Worm (Caenorhabditis elegans) whole organism, L3 larva: ENCODE data around the gene cht-2.

Experiments used
- ama-1 ChIP-seq: fragments of 150-350 bp; optimal IDR thresholded peaks from 2 replicates; lab custom pipeline; 2018
- egl-27 ChIP-seq: sonication (generic microtip); optimal IDR thresholded peaks from 4 replicates; lab custom pipeline; 2017; ENCODE audit warnings: missing biosample characterization, missing genetic modification reagents, missing genetic modification characterization
- mdl-1 ChIP-seq: fragments of 150-350 bp; optimal IDR thresholded peaks from 2 replicates; lab custom pipeline; 2014; ENCODE audit warnings: missing biosample characterization, missing genetic modification characterization
- nhr-237 ChIP-seq: fragments of 150-350 bp; optimal IDR thresholded peaks from 2 replicates; lab custom pipeline; 2014; ENCODE audit warnings: missing biosample characterization, missing genetic modification characterization
- nhr-76 ChIP-seq: fragments of 150-350 bp; sonication (generic microtip); optimal IDR thresholded peaks from 5 replicates; lab custom pipeline; 2014; ENCODE audit warnings: missing biosample characterization, missing genetic modification characterization
- pha-4 ChIP-seq: fragments of 150-350 bp; optimal IDR thresholded peaks from 2 replicates; lab custom pipeline; 2014; ENCODE audit warnings: missing biosample characterization, missing genetic modification reagents, missing genetic modification characterization
- pqm-1 ChIP-seq: fragments of 150-350 bp; optimal IDR thresholded peaks from 2 replicates; lab custom pipeline; 2017; ENCODE audit warnings: missing biosample characterization, missing genetic modification characterization, inconsistent platforms
- snpc-4 ChIP-seq: fragments of 150-350 bp; optimal IDR thresholded peaks from 2 replicates; lab custom pipeline; 2014; ENCODE audit warnings: missing biosample characterization, missing genetic modification characterization
- zag-1 ChIP-seq: fragments of 150-350 bp; optimal IDR thresholded peaks from 2 replicates; lab custom pipeline; 2014; ENCODE audit warnings: missing biosample characterization, missing genetic modification characterization

ce11 chrII:8566039-8566438 lies 45.3 kb downstream of the cht-2 start, which contains the start of gene stc-1:
- TF ChIP-seq nhr-237: no peak
- TF ChIP-seq egl-27: no peak
- no peak for TF ChIP-seq snpc-4 (tag; lab: Kevin White, UChicago)
- TF ChIP-seq pqm-1 (tag; lab: Kevin White, UChicago): peak; percentile 45
- no peak for TF ChIP-seq ama-1 (lab: Kevin White, UChicago)
- no peak for TF ChIP-seq mdl-1
- peak; percentile 52 for TF ChIP-seq pha-4 (tag; lab: Kevin White, UChicago)
- TF ChIP-seq nhr-76 (tag; lab: Kevin White, UChicago): no peak
- no peak for TF ChIP-seq zag-1
